Worm (Caenorhabditis elegans) whole organism, L1 larva: ENCODE data around the gene Y22D7AL.6.

Experiments
- ama-1 ChIP-seq: fragments of 150-350 bp; optimal IDR thresholded peaks from 2 replicates; lab custom pipeline; 2014
- jun-1 ChIP-seq: fragments of 150-350 bp; optimal IDR thresholded peaks from 2 replicates; lab custom pipeline; 2014; ENCODE audit warnings: missing biosample characterization, missing genetic modification reagents, missing genetic modification characterization
- mab-9 ChIP-seq: fragments of 200-800 bp; sonication (Bioruptor generic); IDR thresholded peaks from 2 replicates; pipeline ENCODE4 v1.3.6; 2022; ENCODE audit warnings: missing genetic modification reagents, missing genetic modification characterization, missing compliant biosample characterization
- mdl-1 ChIP-seq, 2 experiments: fragments of 150-350 bp; optimal IDR thresholded peaks; 2 replicates each; lab custom pipeline; 2014 to 2017; ENCODE audit warnings: missing biosample characterization in 2 of 2, missing genetic modification characterization in 2 of 2, inconsistent platforms in 1 of 2
- nhr-28 ChIP-seq: fragments of 150-350 bp; optimal IDR thresholded peaks from 2 replicates; lab custom pipeline; 2014; ENCODE audit warnings: missing biosample characterization, missing genetic modification characterization
- nhr-77 ChIP-seq: fragments of 150-350 bp; optimal IDR thresholded peaks from 2 replicates; lab custom pipeline; 2014; ENCODE audit warnings: missing biosample characterization, missing genetic modification characterization
- nhr-90 ChIP-seq: sonication (generic microtip); optimal IDR thresholded peaks from 2 replicates; lab custom pipeline; 2016; ENCODE audit warnings: mild to moderate bottlenecking, missing genetic modification characterization, missing compliant biosample characterization; ENCODE audit not compliant: poor library complexity
- pqm-1 ChIP-seq: sonication (generic microtip); optimal IDR thresholded peaks from 3 replicates; lab custom pipeline; 2017; ENCODE audit warnings: missing biosample characterization, missing genetic modification characterization
- sup-37 ChIP-seq: fragments of 200-800 bp; sonication (Bioruptor generic); optimal IDR thresholded peaks from 2 replicates; lab custom pipeline; 2018; ENCODE audit warnings: mild to moderate bottlenecking, missing genetic modification characterization, missing compliant biosample characterization
- zag-1 ChIP-seq: fragments of 150-350 bp; optimal IDR thresholded peaks from 2 replicates; lab custom pipeline; 2014; ENCODE audit warnings: missing biosample characterization, missing genetic modification characterization

DNA sequence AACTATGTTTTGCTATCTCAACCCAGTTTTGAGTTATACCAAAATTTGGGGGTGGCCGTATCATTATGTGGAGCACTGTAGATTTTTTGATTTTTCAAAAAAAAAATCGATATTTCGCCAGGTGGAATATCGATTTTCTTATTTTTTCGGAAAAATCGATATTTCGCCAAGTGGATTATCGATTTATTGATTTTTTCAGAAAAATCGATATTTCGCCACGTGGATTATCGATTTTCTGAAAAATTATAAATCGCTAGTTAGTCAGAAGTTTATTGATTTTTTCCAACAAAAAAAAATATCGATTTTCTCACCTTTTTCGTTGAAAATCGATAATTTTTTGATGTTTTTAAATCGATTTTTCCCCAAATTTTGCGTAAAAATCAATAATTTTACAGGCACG, 24.6 kb upstream of the Y22D7AL.6 start:
- TF ChIP-seq pqm-1 (tag; lab: Kevin White, UChicago) (no peak), nhr-28 (tag; lab: Kevin White, UChicago) (no peak), jun-1 (no peak), zag-1 (tag; lab: Kevin White, UChicago) (no peak), sup-37 (no peak), mab-9 (GFP tag; lab: Robert Waterston, UW) (no peak), nhr-90 (tag; lab: Kevin White, UChicago) (no peak), nhr-77 (tag; lab: Kevin White, UChicago) (no peak), ama-1 (lab: Kevin White, UChicago) (no peak), mdl-1 (tag; optimal IDR thresholded peaks at IDR 0.05; lab: Kevin White, UChicago) (no peak)
